Worm (Caenorhabditis elegans): Measurements from ENCODE around the gene srh-45.

The srh-45 gene

ce11 chrV:11344112-11344511 is 39.3 kb upstream of the srh-45 start:
- TF ChIP-seq ceh-16 (tag; optimal IDR thresholded peaks at IDR 0.05), result no peak
- TF ChIP-seq nhr-77 (tag; optimal IDR thresholded peaks at IDR 0.05), result no peak
- TF ChIP-seq aly-2 (tag; optimal IDR thresholded peaks at IDR 0.05), result no peak
- TF ChIP-seq nhr-21 (tag; optimal IDR thresholded peaks at IDR 0.05), result no peak
- TF ChIP-seq zag-1 (tag; optimal IDR thresholded peaks at IDR 0.05), result no peak
- no peak for TF ChIP-seq ama-1 (optimal IDR thresholded peaks at IDR 0.05)
- no peak for TF ChIP-seq unc-39 (tag; optimal IDR thresholded peaks at IDR 0.05)
- TF ChIP-seq peb-1 (tag; optimal IDR thresholded peaks at IDR 0.05), result no peak
- TF ChIP-seq ztf-1 (GFP tag; conservative IDR thresholded peaks at IDR 0.05), result no peak
- no peak for TF ChIP-seq lin-13 (GFP tag; optimal IDR thresholded peaks at IDR 0.05)
- TF ChIP-seq ceh-82 (tag; optimal IDR thresholded peaks at IDR 0.05), result no peak
- TF ChIP-seq lin-39 (tag; optimal IDR thresholded peaks at IDR 0.05), result no peak
- TF ChIP-seq elt-3 (tag; optimal IDR thresholded peaks at IDR 0.05), result no peak
- TF ChIP-seq mab-5 (tag; optimal IDR thresholded peaks at IDR 0.05), result no peak
- TF ChIP-seq lsy-2 (tag; optimal IDR thresholded peaks at IDR 0.05), result no peak
- no peak for TF ChIP-seq blmp-1 (tag; optimal IDR thresholded peaks at IDR 0.05; ENCODE audit: insufficient read depth)
- TF ChIP-seq F13H6.1 (tag; optimal IDR thresholded peaks at IDR 0.05), result no peak
- TF ChIP-seq nhr-10 (tag; optimal IDR thresholded peaks at IDR 0.05), result no peak
- no peak for TF ChIP-seq crh-2 (tag; optimal IDR thresholded peaks at IDR 0.05)

- TF ChIP-seq mdl-1 (tag; optimal IDR thresholded peaks at IDR 0.05) (no peak), nhr-129 (tag; optimal IDR thresholded peaks at IDR 0.05) (no peak), ceh-16 (tag; optimal IDR thresholded peaks at IDR 0.05) (no peak), sem-4 (tag; optimal IDR thresholded peaks at IDR 0.05) (no peak), nhr-25 (tag; optimal IDR thresholded peaks at IDR 0.05) (no peak), R02D3.7 (tag; optimal IDR thresholded peaks at IDR 0.05) (no peak), egl-27 (tag; optimal IDR thresholded peaks at IDR 0.05) (no peak)
Observed at ce11 chrV:11341913-11342312, 37.1 kb upstream of the srh-45 start, which contains the start of gene T02E9.5. T02E9.5 (plus strand) TSS chrV:11342233.

- no peak for TF ChIP-seq sma-9 (GFP tag; optimal IDR thresholded peaks at IDR 0.05)
- no peak for TF ChIP-seq sma-9 (tag; optimal IDR thresholded peaks at IDR 0.05)
- peak; percentile 26 for TF ChIP-seq zag-1 (tag; optimal IDR thresholded peaks at IDR 0.05)
- TF ChIP-seq ztf-11 (tag; optimal IDR thresholded peaks at IDR 0.05), result no peak
- TF ChIP-seq C34F6.9 (tag; optimal IDR thresholded peaks at IDR 0.05), result peak; percentile 1
- TF ChIP-seq F13H6.1 (tag; optimal IDR thresholded peaks at IDR 0.05), result peak; percentile 28
Observed at ce11 chrV:11341130-11341675, 36.4 kb upstream of the srh-45 start.

ce11 chrV:11336877-11337276 is 32.1 kb upstream of the srh-45 start:
- TF ChIP-seq F13H6.1 (tag; optimal IDR thresholded peaks at IDR 0.05) (no peak), nhr-237 (tag; optimal IDR thresholded peaks at IDR 0.05) (no peak), nhr-25 (tag; optimal IDR thresholded peaks at IDR 0.05) (no peak), sem-4 (tag; optimal IDR thresholded peaks at IDR 0.05) (no peak), nhr-6 (tag; optimal IDR thresholded peaks at IDR 0.05) (no peak)

- TF ChIP-seq nhr-77 (tag; optimal IDR thresholded peaks at IDR 0.05), result no peak
- TF ChIP-seq alr-1 (tag; optimal IDR thresholded peaks at IDR 0.05), result no peak
- no peak for TF ChIP-seq nhr-25 (tag; optimal IDR thresholded peaks at IDR 0.05)
- TF ChIP-seq nhr-12 (tag; optimal IDR thresholded peaks at IDR 0.05), result no peak
Observed at ce11 chrV:11335757-11336418, 31.1 kb upstream of the srh-45 start.

- TF ChIP-seq aly-2 (tag; optimal IDR thresholded peaks at IDR 0.05) (no peak), nhr-12 (tag; optimal IDR thresholded peaks at IDR 0.05) (no peak), nhr-6 (tag; optimal IDR thresholded peaks at IDR 0.05) (no peak), fos-1 (tag; optimal IDR thresholded peaks at IDR 0.05) (no peak), nhr-77 (tag; optimal IDR thresholded peaks at IDR 0.05) (no peak), egl-27 (tag; optimal IDR thresholded peaks at IDR 0.05) (no peak), alr-1 (tag; optimal IDR thresholded peaks at IDR 0.05) (no peak), F13H6.1 (tag; optimal IDR thresholded peaks at IDR 0.05) (no peak), elt-1 (tag; optimal IDR thresholded peaks at IDR 0.05) (no peak), nhr-129 (tag; optimal IDR thresholded peaks at IDR 0.05) (no peak), mdl-1 (tag; optimal IDR thresholded peaks at IDR 0.05) (no peak), gmeb-1 (tag; optimal IDR thresholded peaks at IDR 0.05) (no peak), nhr-10 (tag; optimal IDR thresholded peaks at IDR 0.05) (no peak), R02D3.7 (tag; optimal IDR thresholded peaks at IDR 0.05) (no peak), elt-3 (tag; optimal IDR thresholded peaks at IDR 0.05) (no peak), nhr-237 (tag; optimal IDR thresholded peaks at IDR 0.05) (no peak)
Observed at ce11 chrV:11334193-11334592, 29.4 kb upstream of the srh-45 start, which contains the start of gene T02E9.6. T02E9.6 (minus strand) TSS chrV:11334293.
